Worm (Caenorhabditis elegans): ENCODE measurements around the gene aly-2.

The aly-2 gene

DNA sequence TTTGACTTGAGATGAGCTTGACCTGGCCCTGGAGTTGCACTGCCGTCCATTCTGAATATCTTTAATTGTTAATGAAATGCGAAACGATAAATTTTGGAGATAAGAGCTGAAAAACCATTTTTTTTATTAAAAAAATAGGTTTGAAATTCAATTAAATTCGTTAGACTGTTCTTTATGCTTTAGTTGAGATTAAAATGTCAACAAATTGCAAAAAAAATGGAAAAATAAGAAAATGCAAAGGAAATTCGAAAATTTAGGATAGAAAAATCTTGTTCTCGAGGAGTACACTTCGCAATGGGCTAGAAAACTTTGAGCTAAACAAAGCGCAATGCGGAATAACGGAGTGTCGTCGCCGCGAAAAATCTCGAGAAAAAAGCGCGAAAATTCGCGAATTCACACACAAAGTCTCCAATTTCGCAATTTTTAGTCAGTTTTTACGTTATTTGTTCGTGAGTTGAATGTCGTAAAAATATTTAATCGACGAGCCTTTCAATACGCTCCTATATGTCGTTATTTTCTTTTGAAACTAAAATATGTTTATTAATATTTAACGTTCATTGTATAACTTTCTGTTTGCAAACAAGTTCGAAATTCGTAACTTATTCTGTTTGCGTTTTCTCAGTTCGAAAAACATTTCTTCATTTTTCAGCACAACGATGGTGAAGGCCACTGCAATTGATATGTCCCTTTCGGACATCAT, at the start of gene aly-2, which contains the start of gene rpb-12:
Gene aly-2, plus strand, starts transcription at position 650 of the 700 bp plus-strand sequence.
Gene rpb-12, minus strand, starts transcription at position 51 of the 700 bp plus-strand sequence.
- TF ChIP-seq egl-27 (tag; optimal IDR thresholded peaks at IDR 0.05), result peak; percentile 11
- TF ChIP-seq crh-2 (tag; optimal IDR thresholded peaks at IDR 0.05), result peak; percentile 65
- TF ChIP-seq lsy-2 (tag; optimal IDR thresholded peaks at IDR 0.05), result peak; percentile 35 to 73
- no peak for TF ChIP-seq ama-1 (optimal IDR thresholded peaks at IDR 0.05)
- no peak for TF ChIP-seq nhr-11 (tag; optimal IDR thresholded peaks at IDR 0.05)
- no peak for TF ChIP-seq nhr-77 (tag; optimal IDR thresholded peaks at IDR 0.05)
- TF ChIP-seq C34F6.9 (tag; optimal IDR thresholded peaks at IDR 0.05), result peak; percentile 75
- peak; percentile 60 for TF ChIP-seq gmeb-1 (tag; optimal IDR thresholded peaks at IDR 0.05)
- no peak for TF ChIP-seq aly-2 (tag; optimal IDR thresholded peaks at IDR 0.05)
- TF ChIP-seq sma-3 (GFP tag; optimal IDR thresholded peaks at IDR 0.05), result peak; percentile 9
- TF ChIP-seq unc-55 (GFP tag; optimal IDR thresholded peaks at IDR 0.05), result peak; percentile 85
- no peak for TF ChIP-seq ZK546.5 (tag; optimal IDR thresholded peaks at IDR 0.05)
- TF ChIP-seq ztf-4 (tag; optimal IDR thresholded peaks at IDR 0.05), result no peak
- peak; percentile 57 for TF ChIP-seq lin-13 (GFP tag; optimal IDR thresholded peaks at IDR 0.05)
- TF ChIP-seq fos-1 (tag; optimal IDR thresholded peaks at IDR 0.05), result peak; percentile 33
- no peak for TF ChIP-seq ztf-1 (GFP tag; conservative IDR thresholded peaks at IDR 0.05)
- TF ChIP-seq nhr-6 (tag; optimal IDR thresholded peaks at IDR 0.05), result peak; percentile 45
- TF ChIP-seq zag-1 (tag; optimal IDR thresholded peaks at IDR 0.05), result no peak
- TF ChIP-seq unc-39 (tag; optimal IDR thresholded peaks at IDR 0.05), result no peak
- peak; percentile 35 for TF ChIP-seq lin-11 (tag; optimal IDR thresholded peaks at IDR 0.05)
- peak; percentile 62 for TF ChIP-seq nhr-129 (tag; optimal IDR thresholded peaks at IDR 0.05)
- no peak for TF ChIP-seq dmd-4 (tag; optimal IDR thresholded peaks at IDR 0.05)
- no peak for TF ChIP-seq unc-62 (GFP tag; optimal IDR thresholded peaks at IDR 0.05)
- peak; percentile 39 for TF ChIP-seq sem-4 (tag; optimal IDR thresholded peaks at IDR 0.05)
- TF ChIP-seq lin-39 (tag; optimal IDR thresholded peaks at IDR 0.05), result no peak
- TF ChIP-seq nhr-23 (tag; optimal IDR thresholded peaks at IDR 0.05), result no peak
- TF ChIP-seq snpc-4 (tag; optimal IDR thresholded peaks at IDR 0.05), result peak; percentile 28
- TF ChIP-seq nhr-25 (tag; optimal IDR thresholded peaks at IDR 0.05), result no peak

DNA sequence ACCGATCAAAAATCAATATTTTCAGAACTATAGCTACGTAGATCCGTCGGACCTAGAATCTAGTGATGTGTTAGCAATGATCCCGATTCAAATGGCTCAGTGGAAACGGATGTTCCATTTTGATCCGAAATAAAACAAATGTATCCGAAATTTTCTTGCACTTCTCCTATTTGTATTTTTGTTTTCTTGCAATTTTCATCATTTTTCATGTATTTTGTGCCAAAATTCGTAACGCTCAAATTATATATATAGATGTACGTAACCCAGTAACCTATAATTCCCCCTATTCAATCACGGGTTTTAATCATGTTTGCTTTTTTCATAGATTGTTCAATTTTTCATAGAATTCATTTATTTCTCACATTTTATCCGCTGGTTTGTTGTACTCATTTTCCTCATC, 48.3 kb upstream of the aly-2 start, which contains the start of gene gldi-10:
Gene gldi-10, plus strand, starts transcription at position 301 of the 400 bp plus-strand sequence.
- TF ChIP-seq elt-1 (tag; optimal IDR thresholded peaks at IDR 0.05), result no peak
- TF ChIP-seq unc-62 (GFP tag; optimal IDR thresholded peaks at IDR 0.05), result no peak
- TF ChIP-seq crh-2 (tag; optimal IDR thresholded peaks at IDR 0.05), result no peak
- TF ChIP-seq unc-39 (tag; optimal IDR thresholded peaks at IDR 0.05), result no peak
- no peak for TF ChIP-seq mab-5 (tag; optimal IDR thresholded peaks at IDR 0.05)
- TF ChIP-seq ztf-11 (tag; optimal IDR thresholded peaks at IDR 0.05), result no peak
- no peak for TF ChIP-seq nhr-237 (tag; optimal IDR thresholded peaks at IDR 0.05)
- no peak for TF ChIP-seq zag-1 (tag; optimal IDR thresholded peaks at IDR 0.05)
- no peak for TF ChIP-seq lin-39 (tag; optimal IDR thresholded peaks at IDR 0.05)
- no peak for TF ChIP-seq nhr-6 (tag; optimal IDR thresholded peaks at IDR 0.05)
- TF ChIP-seq nhr-12 (tag; optimal IDR thresholded peaks at IDR 0.05), result no peak
- TF ChIP-seq Y55F3AM.14 (GFP tag; optimal IDR thresholded peaks at IDR 0.05), result no peak
- no peak for TF ChIP-seq F13H6.1 (tag; optimal IDR thresholded peaks at IDR 0.05)

DNA sequence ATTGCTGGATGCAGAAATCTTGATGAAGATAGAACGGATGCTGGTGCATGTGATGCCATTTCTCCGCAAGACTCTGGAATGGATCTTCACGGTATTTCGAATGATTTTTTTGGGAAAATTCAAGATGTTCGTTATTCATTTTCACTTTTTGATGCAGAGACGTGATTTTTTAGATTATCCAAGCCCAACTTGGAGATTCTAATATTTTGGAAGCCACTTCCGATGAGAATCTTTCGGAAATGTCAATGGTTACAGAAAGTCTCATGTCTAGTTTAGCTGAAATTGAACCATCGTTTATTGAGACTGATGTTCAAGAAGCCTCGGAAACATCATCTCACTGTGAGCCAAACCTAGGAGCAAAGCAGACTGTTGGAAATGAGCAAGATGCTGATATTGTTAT, 46.4 kb upstream of the aly-2 start:
- TF ChIP-seq snpc-4 (tag; optimal IDR thresholded peaks at IDR 0.05) (no peak), F13H6.1 (tag; optimal IDR thresholded peaks at IDR 0.05) (no peak), lsy-2 (tag; optimal IDR thresholded peaks at IDR 0.05) (no peak), crh-2 (tag; optimal IDR thresholded peaks at IDR 0.05) (no peak), C34F6.9 (tag; optimal IDR thresholded peaks at IDR 0.05) (no peak), R02D3.7 (tag; optimal IDR thresholded peaks at IDR 0.05) (no peak), elt-1 (tag; optimal IDR thresholded peaks at IDR 0.05) (no peak), mbf-1 (tag; optimal IDR thresholded peaks at IDR 0.05) (no peak), ztf-1 (GFP tag; conservative IDR thresholded peaks at IDR 0.05) (no peak), nhr-12 (tag; optimal IDR thresholded peaks at IDR 0.05) (no peak), aly-2 (tag; optimal IDR thresholded peaks at IDR 0.05) (no peak)
